Worm (Caenorhabditis elegans) whole organism, L4 larva: ENCODE results near the gene let-4.
A peak's percentile ranks its signal among the peaks of the same experiment; 100 is the strongest.
"Not testable (repeated sequence)": the region's sequence is repeated elsewhere in the genome, so short reads cannot be mapped to it uniquely, and the experiment has no call there.

Experiments used
- F37D6.2 ChIP-seq: sonication (generic microtip); optimal IDR thresholded peaks from 2 replicates; lab custom pipeline; 2016; ENCODE audit warnings: mild to moderate bottlenecking, missing genetic modification characterization, missing compliant biosample characterization
- Y105C5A.15 ChIP-seq: fragments of 200-800 bp; sonication (Bioruptor generic); IDR thresholded peaks from 2 replicates; pipeline ENCODE4 v1.3.6; 2022; ENCODE audit warnings: missing genetic modification characterization, missing compliant biosample characterization
- Y48G9A.11 ChIP-seq: fragments of 200-800 bp; sonication (Bioruptor generic); IDR thresholded peaks from 2 replicates; pipeline ENCODE4 v1.3.6; 2022; ENCODE audit warnings: missing genetic modification reagents, missing genetic modification characterization, missing compliant biosample characterization
- Y5F2A.4 ChIP-seq: fragments of 200-800 bp; sonication (Bioruptor generic); optimal IDR thresholded peaks from 2 replicates; lab custom pipeline; 2018; ENCODE audit warnings: mild to moderate bottlenecking, missing genetic modification characterization, missing compliant biosample characterization
- aha-1 ChIP-seq: fragments of 150-350 bp; peaks from one replicate; lab custom pipeline; 2014; ENCODE audit warnings: missing biosample characterization, missing genetic modification characterization
- ama-1 ChIP-seq: fragments of 150-350 bp; optimal IDR thresholded peaks from 2 replicates; lab custom pipeline; 2014; ENCODE audit warnings: inconsistent platforms, mixed read lengths
- ceh-20 ChIP-seq: fragments of 200-800 bp; sonication (Bioruptor generic); IDR thresholded peaks from 2 replicates; pipeline ENCODE4 v1.3.6; 2022; ENCODE audit warnings: missing genetic modification reagents, missing genetic modification characterization, missing compliant biosample characterization
- ceh-44 ChIP-seq: fragments of 200-800 bp; sonication (Bioruptor generic); IDR thresholded peaks from 2 replicates; pipeline ENCODE4 v1.3.6; 2022; ENCODE audit warnings: missing genetic modification reagents, missing genetic modification characterization, missing compliant biosample characterization
- ctbp-1 ChIP-seq: fragments of 200-800 bp; sonication (Bioruptor generic); IDR thresholded peaks from 2 replicates; pipeline ENCODE4 v1.3.6; 2022; ENCODE audit warnings: missing genetic modification reagents, missing genetic modification characterization, missing compliant biosample characterization
- daf-12 ChIP-seq: fragments of 150-350 bp; optimal IDR thresholded peaks from 2 replicates; lab custom pipeline; 2014; ENCODE audit warnings: missing biosample characterization, missing genetic modification reagents, missing genetic modification characterization
- daf-16 ChIP-seq, 3 experiments: sonication (generic microtip); optimal IDR thresholded peaks; 2 replicates each; lab custom pipeline; 2016 to 2017; ENCODE audit warnings: missing genetic modification characterization in 3 of 3, missing genetic modification reagents in 3 of 3, mild to moderate bottlenecking in 2 of 3, missing compliant biosample characterization in 2 of 3, missing biosample characterization in 1 of 3, moderate library complexity in 1 of 3
- duxl-1 ChIP-seq: sonication (generic microtip); optimal IDR thresholded peaks from 2 replicates; lab custom pipeline; 2016; ENCODE audit warnings: mild to moderate bottlenecking, missing genetic modification characterization, moderate library complexity, missing compliant biosample characterization; ENCODE audit not compliant: poor library complexity
- dve-1 ChIP-seq: sonication (generic microtip); optimal IDR thresholded peaks from 2 replicates; lab custom pipeline; 2017; ENCODE audit warnings: antibody characterized with exemption, mild to moderate bottlenecking, missing genetic modification characterization, missing compliant biosample characterization; ENCODE audit not compliant: insufficient read depth
- gei-8 ChIP-seq: fragments of 200-800 bp; sonication (Bioruptor generic); optimal IDR thresholded peaks from 2 replicates; lab custom pipeline; 2018; ENCODE audit warnings: mild to moderate bottlenecking, missing genetic modification characterization, missing compliant biosample characterization
- hlh-11 ChIP-seq: fragments of 200-800 bp; sonication (Bioruptor generic); optimal IDR thresholded peaks from 2 replicates; lab custom pipeline; 2018; ENCODE audit warnings: mild to moderate bottlenecking, missing genetic modification characterization, missing compliant biosample characterization
- hlh-30 ChIP-seq: sonication (generic microtip); optimal IDR thresholded peaks from 2 replicates; lab custom pipeline; 2017; ENCODE audit warnings: antibody characterized with exemption, mild to moderate bottlenecking, missing genetic modification characterization, missing compliant biosample characterization; ENCODE audit not compliant: insufficient read depth
- lim-7 ChIP-seq: fragments of 200-800 bp; sonication (Bioruptor generic); IDR thresholded peaks from 2 replicates; pipeline ENCODE4 v1.3.6; 2022; ENCODE audit warnings: missing genetic modification characterization, missing compliant biosample characterization
- mdt-29 ChIP-seq: fragments of 200-800 bp; sonication (Bioruptor generic); IDR thresholded peaks from 2 replicates; pipeline ENCODE4 v1.3.6; 2022; ENCODE audit warnings: missing genetic modification reagents, missing genetic modification characterization, missing compliant biosample characterization
- mxl-3 ChIP-seq: fragments of 200-800 bp; sonication (Bioruptor generic); optimal IDR thresholded peaks from 2 replicates; lab custom pipeline; 2018; ENCODE audit warnings: mild to moderate bottlenecking, missing genetic modification characterization, missing compliant biosample characterization
- nhr-11 ChIP-seq: fragments of 150-350 bp; optimal IDR thresholded peaks from 2 replicates; lab custom pipeline; 2014; ENCODE audit warnings: missing biosample characterization, missing genetic modification characterization
- nhr-237 ChIP-seq: sonication (generic microtip); optimal IDR thresholded peaks from 2 replicates; lab custom pipeline; 2017; ENCODE audit warnings: missing biosample characterization, missing genetic modification characterization
- nhr-28 ChIP-seq: fragments of 150-350 bp; optimal IDR thresholded peaks from 2 replicates; lab custom pipeline; 2014; ENCODE audit warnings: missing biosample characterization, missing genetic modification characterization
- nhr-6 ChIP-seq: fragments of 150-350 bp; optimal IDR thresholded peaks from 2 replicates; lab custom pipeline; 2014; ENCODE audit warnings: missing biosample characterization, missing genetic modification characterization
- nhr-76 ChIP-seq: fragments of 150-350 bp; optimal IDR thresholded peaks from 2 replicates; lab custom pipeline; 2014; ENCODE audit warnings: missing biosample characterization, missing genetic modification characterization
- pha-4 ChIP-seq, 2 experiments: fragments of 150-350 bp in 1 of 2; fragments of 200-800 bp in 1 of 2; sonication (Bioruptor generic) in 1 of 2; IDR thresholded peaks in 1 of 2; optimal IDR thresholded peaks in 1 of 2; 2 replicates each; pipeline versions ENCODE4 v1.3.6 to Lab custom; 2014 to 2022; ENCODE audit warnings: missing genetic modification characterization in 2 of 2, missing genetic modification reagents in 2 of 2, missing biosample characterization in 1 of 2, missing compliant biosample characterization in 1 of 2
- set-16 ChIP-seq: fragments of 200-800 bp; sonication (Bioruptor generic); IDR thresholded peaks from 2 replicates; pipeline ENCODE4 v1.3.6; 2022; ENCODE audit warnings: missing genetic modification reagents, missing genetic modification characterization, missing compliant biosample characterization
- spr-1 ChIP-seq: sonication (generic microtip); optimal IDR thresholded peaks from 2 replicates; lab custom pipeline; 2016; ENCODE audit warnings: mild to moderate bottlenecking, missing genetic modification characterization, missing compliant biosample characterization
- unc-39 ChIP-seq: sonication (generic microtip); optimal IDR thresholded peaks from 2 replicates; lab custom pipeline; 2017; ENCODE audit warnings: missing biosample characterization, missing genetic modification characterization
- unc-62 ChIP-seq, 3 experiments: fragments of 150-350 bp in 1 of 3; sonication (generic microtip); optimal IDR thresholded peaks in 2 of 3; peaks in 1 of 3; 1 replicate in 1 of 3; 2 replicates in 2 of 3; lab custom pipeline; 2014 to 2017; ENCODE audit warnings: missing biosample characterization in 3 of 3, missing genetic modification characterization in 3 of 3, missing genetic modification reagents in 3 of 3, missing genotype in 1 of 3
- zfp-3 ChIP-seq: fragments of 200-800 bp; sonication (Bioruptor generic); conservative IDR thresholded peaks from 2 replicates; pipeline ENCODE4 v1.3.6; 2022; ENCODE audit warnings: missing genetic modification reagents, missing genetic modification characterization, missing compliant biosample characterization

let-4 gene

ce11 chrX:14577579-14578127 lies at the start of gene let-4:
TSS of gene let-4 (plus strand) at chrX:14577935.
- TF ChIP-seq pha-4 (GFP tag; IDR thresholded peaks at IDR 0.05; lab: Robert Waterston, UW), result no peak
- no peak for TF ChIP-seq pha-4 (tag; optimal IDR thresholded peaks at IDR 0.05; lab: Kevin White, UChicago)
- peak in 1 of 2 experiments; percentile 95 for TF ChIP-seq unc-62 (GFP tag; optimal IDR thresholded peaks at IDR 0.05 in 1 of 2; lab: Kevin White, UChicago)
- no peak for TF ChIP-seq unc-62 (tag; optimal IDR thresholded peaks at IDR 0.05; lab: Kevin White, UChicago)
- no peak for TF ChIP-seq spr-1 (tag; lab: Kevin White, UChicago)
- TF ChIP-seq nhr-28, result no peak
- TF ChIP-seq nhr-11 (tag; lab: Kevin White, UChicago), result no peak
- TF ChIP-seq lim-7 (GFP tag; lab: Robert Waterston, UW), result no peak
- no peak for TF ChIP-seq ama-1 (lab: Kevin White, UChicago)
- TF ChIP-seq ceh-20 (GFP tag; lab: Robert Waterston, UW), result no peak
- no peak for TF ChIP-seq nhr-237
- TF ChIP-seq nhr-76 (tag; lab: Kevin White, UChicago), result no peak
- no peak for TF ChIP-seq daf-12 (tag; lab: Kevin White, UChicago)
- TF ChIP-seq mdt-29 (GFP tag; lab: Robert Waterston, UW), result no peak
- no peak for TF ChIP-seq duxl-1 (tag; lab: Kevin White, UChicago)
- no peak for TF ChIP-seq gei-8 (GFP tag; lab: Kevin White, UChicago)
- TF ChIP-seq hlh-11 (tag; lab: Kevin White, UChicago), result peak; percentile 37
- peak; percentile 80 for TF ChIP-seq set-16 (GFP tag; lab: Robert Waterston, UW)
- TF ChIP-seq, all 104 proteins: peak for 3

ce11 chrX:14528399-14528798 lies 49.3 kb upstream of the let-4 start, which contains the start of gene nspc-19:
TSS of gene nspc-19 (plus strand) at chrX:14528699.
- TF ChIP-seq ceh-44 (GFP tag; lab: Robert Waterston, UW); dve-1 (tag; lab: Kevin White, UChicago); F37D6.2 (tag; lab: Kevin White, UChicago): not testable (repeated sequence)

ce11 chrX:14530107-14530506 lies 47.6 kb upstream of the let-4 start, which contains the start of gene nspc-20:
TSS of gene nspc-20 (minus strand) at chrX:14530207.
- TF ChIP-seq mxl-3 (GFP tag; lab: Kevin White, UChicago), result no peak
- no peak for TF ChIP-seq Y48G9A.11 (GFP tag; lab: Robert Waterston, UW)
- no peak for TF ChIP-seq unc-39 (tag; lab: Kevin White, UChicago)

- no peak for TF ChIP-seq mdt-29 (GFP tag; lab: Robert Waterston, UW)
- peak; percentile 7 for TF ChIP-seq hlh-30 (tag; lab: Kevin White, UChicago)
- no peak for TF ChIP-seq Y105C5A.15 (GFP tag; lab: Robert Waterston, UW)
- no peak for TF ChIP-seq daf-16 (GFP tag; optimal IDR thresholded peaks at IDR 0.05; lab: Kevin White, UChicago)
- TF ChIP-seq daf-16 (tag; optimal IDR thresholded peaks at IDR 0.05; lab: Kevin White, UChicago), result no peak
- TF ChIP-seq Y5F2A.4 (GFP tag; lab: Kevin White, UChicago), result no peak
- TF ChIP-seq zfp-3 (GFP tag; lab: Robert Waterston, UW), result no peak
- no peak for TF ChIP-seq ctbp-1 (GFP tag; lab: Robert Waterston, UW)
These were observed 43.6 kb upstream of the let-4 start, which contains the start of gene T24C2.5 for ce11 chrX:14534117-14534516. TSS of gene T24C2.5 (plus strand) at chrX:14534417.

- TF ChIP-seq nhr-6 (tag; lab: Kevin White, UChicago) (no peak), aha-1 (peak; percentile 81), daf-16 (GFP tag; optimal IDR thresholded peaks at IDR 0.05; lab: Kevin White, UChicago) (no peak), daf-16 (tag; optimal IDR thresholded peaks at IDR 0.05; lab: Kevin White, UChicago) (peak; percentile 63)
These were observed 43.1 kb upstream of the let-4 start for ce11 chrX:14534596-14534995.
